Fruit fly (Drosophila melanogaster) whole organism, embryonic: ENCODE results near the gene Kah.

ENCODE experiments used
- CG1024 ChIP-seq: fragments of 200-800 bp; sonication (Bioruptor generic); IDR thresholded peaks from 2 replicates; pipeline ENCODE4 v1.3.6; 2022; ENCODE audit warnings: missing biosample characterization, missing genetic modification characterization
- CG10565 ChIP-seq: fragments of 200-800 bp; sonication (Bioruptor generic); optimal IDR thresholded peaks from 3 replicates; lab custom pipeline; 2016; ENCODE audit warnings: missing biosample characterization, mild to moderate bottlenecking, missing genetic modification characterization
- CG11247 ChIP-seq: fragments of 200-800 bp; sonication (Bioruptor generic); IDR thresholded peaks from 2 replicates; pipeline ENCODE4 v1.3.6; 2022; ENCODE audit warnings: missing biosample characterization, missing genetic modification characterization
- CG11696 ChIP-seq: fragments of 200-800 bp; sonication (Bioruptor generic); IDR thresholded peaks from 2 replicates; pipeline ENCODE4 v1.3.6; 2022; ENCODE audit warnings: missing biosample characterization, missing genetic modification characterization
- CG15269 ChIP-seq: fragments of 200-800 bp; sonication (Bioruptor generic); optimal IDR thresholded peaks from 2 replicates; lab custom pipeline; 2018; ENCODE audit warnings: missing biosample characterization, mild to moderate bottlenecking, missing genetic modification characterization, moderate library complexity
- CG17802 ChIP-seq: fragments of 200-800 bp; sonication (Bioruptor generic); optimal IDR thresholded peaks from 2 replicates; lab custom pipeline; 2018; ENCODE audit warnings: missing biosample characterization, mild to moderate bottlenecking, missing genetic modification characterization, moderate library complexity
- CG2129 ChIP-seq: fragments of 200-800 bp; sonication (Bioruptor generic); IDR thresholded peaks from 2 replicates; pipeline ENCODE4 v1.3.6; 2022; ENCODE audit warnings: missing biosample characterization, missing genetic modification characterization; ENCODE audit not compliant: partially characterized antibody
- CG30403 ChIP-seq: fragments of 200-800 bp; sonication (Bioruptor generic); optimal IDR thresholded peaks from 3 replicates; lab custom pipeline; 2016; ENCODE audit warnings: missing biosample characterization, missing genetic modification characterization
- CG31388 ChIP-seq: fragments of 200-800 bp; sonication (Bioruptor generic); optimal IDR thresholded peaks from 2 replicates; lab custom pipeline; 2016; ENCODE audit warnings: missing biosample characterization, missing genetic modification characterization
- CG3281 ChIP-seq: fragments of 200-800 bp; sonication (Bioruptor generic); optimal IDR thresholded peaks from 3 replicates; lab custom pipeline; 2017; ENCODE audit warnings: missing biosample characterization, mild to moderate bottlenecking, missing genetic modification characterization
- CG5180 ChIP-seq: fragments of 200-800 bp; sonication (Bioruptor generic); optimal IDR thresholded peaks from 3 replicates; lab custom pipeline; 2017; ENCODE audit warnings: missing biosample characterization, missing genetic modification characterization, mild to moderate bottlenecking, moderate library complexity, missing genetic modification reagents
- CG6791 ChIP-seq: fragments of 200-800 bp; sonication (Bioruptor generic); IDR thresholded peaks from 3 replicates; pipeline ENCODE4 v1.3.6; 2022; ENCODE audit warnings: missing biosample characterization, missing genetic modification characterization; ENCODE audit not compliant: partially characterized antibody
- CG7745 ChIP-seq: fragments of 200-800 bp; sonication (Bioruptor generic); optimal IDR thresholded peaks from 2 replicates; lab custom pipeline; 2018; ENCODE audit warnings: missing biosample characterization, mild to moderate bottlenecking, missing genetic modification characterization, moderate library complexity
- CG7786 ChIP-seq: fragments of 200-800 bp; sonication (Bioruptor generic); optimal IDR thresholded peaks from 2 replicates; lab custom pipeline; 2016; ENCODE audit warnings: missing biosample characterization, missing genetic modification characterization
- CHES-1-like ChIP-seq: fragments of 200-800 bp; sonication (Bioruptor generic); optimal IDR thresholded peaks from 2 replicates; lab custom pipeline; 2016; ENCODE audit warnings: missing biosample characterization, missing genetic modification characterization
- CkIIα-i1 ChIP-seq: fragments of 200-800 bp; sonication (Bioruptor generic); IDR thresholded peaks from 2 replicates; pipeline ENCODE4 v1.3.6; 2022; ENCODE audit warnings: missing biosample characterization, missing genetic modification characterization
- Dip3 ChIP-seq: fragments of 200-800 bp; sonication (Bioruptor generic); optimal IDR thresholded peaks from 3 replicates; lab custom pipeline; 2016; ENCODE audit warnings: missing biosample characterization, missing genetic modification characterization
- Fer1 ChIP-seq: fragments of 200-800 bp; sonication (Bioruptor generic); optimal IDR thresholded peaks from 2 replicates; lab custom pipeline; 2017; ENCODE audit warnings: missing biosample characterization, mild to moderate bottlenecking, missing genetic modification characterization
- Fer3 ChIP-seq: fragments of 200-800 bp; sonication (Bioruptor generic); optimal IDR thresholded peaks from 2 replicates; lab custom pipeline; 2018; ENCODE audit warnings: missing biosample characterization, mild to moderate bottlenecking, missing genetic modification characterization, moderate library complexity
- MBD-R2 ChIP-seq: fragments of 200-800 bp; sonication (Bioruptor generic); IDR thresholded peaks from 2 replicates; pipeline ENCODE4 v1.3.6; 2022; ENCODE audit warnings: missing biosample characterization, missing genetic modification characterization
- Med ChIP-seq: fragments of 200-800 bp; sonication (Bioruptor generic); peaks from one replicate; lab custom pipeline; 2016; ENCODE audit warnings: missing biosample characterization, missing genetic modification characterization, mild to moderate bottlenecking, inconsistent platforms, moderate library complexity
- Optix ChIP-seq: fragments of 200-800 bp; sonication (Bioruptor generic); IDR thresholded peaks from 3 replicates; pipeline ENCODE4 v1.3.6; 2022; ENCODE audit warnings: missing biosample characterization, missing genetic modification characterization
- Ssrp ChIP-seq: fragments of 200-800 bp; sonication (Bioruptor generic); optimal IDR thresholded peaks from 2 replicates; lab custom pipeline; 2018; ENCODE audit warnings: missing biosample characterization, mild to moderate bottlenecking, missing genetic modification characterization, moderate library complexity
- Vsx1 ChIP-seq: fragments of 200-800 bp; sonication (Bioruptor generic); optimal IDR thresholded peaks from 2 replicates; lab custom pipeline; 2017; ENCODE audit warnings: missing biosample characterization, mild to moderate bottlenecking, missing genetic modification characterization, missing genetic modification reagents
- ash1 ChIP-seq: fragments of 200-800 bp; sonication (Bioruptor generic); optimal IDR thresholded peaks from 2 replicates; lab custom pipeline; 2018; ENCODE audit warnings: missing biosample characterization, mild to moderate bottlenecking, missing genetic modification characterization
- bab2 ChIP-seq: fragments of 200-800 bp; sonication (Bioruptor generic); optimal IDR thresholded peaks from 2 replicates; lab custom pipeline; 2016; ENCODE audit warnings: missing biosample characterization, missing genetic modification characterization
- br ChIP-seq: fragments of >200 bp; optimal IDR thresholded peaks from 2 replicates; lab custom pipeline; 2017
- chn ChIP-seq: fragments of 200-800 bp; sonication (Bioruptor generic); optimal IDR thresholded peaks from 2 replicates; lab custom pipeline; 2016; ENCODE audit warnings: missing biosample characterization, missing genetic modification characterization
- ci ChIP-seq: fragments of 200-800 bp; sonication (Bioruptor generic); IDR thresholded peaks from 3 replicates; pipeline ENCODE4 v1.3.6; 2022; ENCODE audit warnings: missing biosample characterization, missing genetic modification characterization
- da ChIP-seq: fragments of 200-800 bp; sonication (Bioruptor generic); optimal IDR thresholded peaks from 2 replicates; lab custom pipeline; 2016; ENCODE audit warnings: missing biosample characterization, missing genetic modification characterization
- dimm ChIP-seq: fragments of 200-800 bp; sonication (Bioruptor generic); IDR thresholded peaks from 2 replicates; pipeline ENCODE4 v1.3.6; 2022; ENCODE audit warnings: missing biosample characterization, missing genetic modification characterization
- disco-r ChIP-seq: fragments of 200-800 bp; sonication (Bioruptor generic); optimal IDR thresholded peaks from 2 replicates; lab custom pipeline; 2016; ENCODE audit warnings: missing biosample characterization, missing genetic modification characterization
- exex ChIP-seq: fragments of 200-800 bp; sonication (Bioruptor generic); optimal IDR thresholded peaks from 4 replicates; lab custom pipeline; 2018; ENCODE audit warnings: missing biosample characterization, mild to moderate bottlenecking, missing genetic modification characterization, moderate library complexity
- grau ChIP-seq: fragments of 200-800 bp; optimal IDR thresholded peaks from 3 replicates; lab custom pipeline; 2019; ENCODE audit warnings: missing biosample characterization, mild to moderate bottlenecking, missing genetic modification characterization, moderate library complexity
- ind ChIP-seq: fragments of 200-800 bp; sonication (Bioruptor generic); optimal IDR thresholded peaks from 3 replicates; lab custom pipeline; 2016; ENCODE audit warnings: missing biosample characterization, missing genetic modification characterization
- luna ChIP-seq: fragments of 200-800 bp; sonication (Bioruptor generic); optimal IDR thresholded peaks from 2 replicates; lab custom pipeline; 2016; ENCODE audit warnings: missing biosample characterization, missing genetic modification characterization
- mld ChIP-seq: fragments of 200-800 bp; sonication (Bioruptor generic); IDR thresholded peaks from 3 replicates; pipeline ENCODE4 v1.3.6; 2022; ENCODE audit warnings: missing biosample characterization, missing genetic modification characterization; ENCODE audit not compliant: partially characterized antibody
- oc ChIP-seq: fragments of 200-800 bp; sonication (Bioruptor generic); optimal IDR thresholded peaks from 2 replicates; lab custom pipeline; 2018; ENCODE audit warnings: missing biosample characterization, mild to moderate bottlenecking, missing genetic modification characterization, moderate library complexity
- peb ChIP-seq: fragments of 200-800 bp; sonication (Bioruptor generic); IDR thresholded peaks from 2 replicates; pipeline ENCODE4 v1.3.6; 2022; ENCODE audit warnings: missing biosample characterization, missing genetic modification characterization
- pros ChIP-seq: fragments of 200-800 bp; sonication (Bioruptor generic); optimal IDR thresholded peaks from 3 replicates; lab custom pipeline; 2019; ENCODE audit warnings: missing biosample characterization, mild to moderate bottlenecking, missing genetic modification characterization, moderate library complexity
- ro ChIP-seq: fragments of 200-800 bp; sonication (Bioruptor generic); IDR thresholded peaks from 2 replicates; pipeline ENCODE4 v1.3.6; 2022; ENCODE audit warnings: missing biosample characterization, missing genetic modification characterization
- salm ChIP-seq: fragments of 200-800 bp; sonication (Bioruptor generic); optimal IDR thresholded peaks from 2 replicates; lab custom pipeline; 2018; ENCODE audit warnings: missing biosample characterization, mild to moderate bottlenecking, missing genetic modification characterization
- sisA ChIP-seq: fragments of 200-800 bp; sonication (Bioruptor generic); IDR thresholded peaks from 2 replicates; pipeline ENCODE4 v1.3.6; 2022; ENCODE audit warnings: missing biosample characterization, missing genetic modification characterization
- slou ChIP-seq: fragments of 200-800 bp; sonication (Bioruptor generic); optimal IDR thresholded peaks from 3 replicates; lab custom pipeline; 2016; ENCODE audit warnings: missing biosample characterization, missing genetic modification characterization
- slp2 ChIP-seq: fragments of 200-800 bp; sonication (Bioruptor generic); optimal IDR thresholded peaks from 2 replicates; lab custom pipeline; 2016; ENCODE audit warnings: missing biosample characterization, missing genetic modification characterization
- sug ChIP-seq: fragments of 200-800 bp; optimal IDR thresholded peaks from 2 replicates; lab custom pipeline; 2019; ENCODE audit warnings: missing biosample characterization, mild to moderate bottlenecking, missing genetic modification characterization, moderate library complexity
- ttk ChIP-seq: fragments of 200-800 bp; sonication (Bioruptor generic); IDR thresholded peaks from 2 replicates; pipeline ENCODE4 v2.1.2; 2022; ENCODE audit warnings: missing biosample characterization, missing genetic modification characterization
- unpg ChIP-seq: fragments of 200-800 bp; sonication (Bioruptor generic); optimal IDR thresholded peaks from 3 replicates; lab custom pipeline; 2018; ENCODE audit warnings: missing biosample characterization, mild to moderate bottlenecking, missing genetic modification characterization, moderate library complexity
- yki ChIP-seq: fragments of >200 bp; optimal IDR thresholded peaks from 3 replicates; lab custom pipeline; 2018
- z ChIP-seq: fragments of 200-800 bp; sonication (Bioruptor generic); IDR thresholded peaks from 3 replicates; pipeline ENCODE4 v1.3.6; 2022; ENCODE audit warnings: missing biosample characterization, missing genetic modification characterization

The Kah gene

DNA sequence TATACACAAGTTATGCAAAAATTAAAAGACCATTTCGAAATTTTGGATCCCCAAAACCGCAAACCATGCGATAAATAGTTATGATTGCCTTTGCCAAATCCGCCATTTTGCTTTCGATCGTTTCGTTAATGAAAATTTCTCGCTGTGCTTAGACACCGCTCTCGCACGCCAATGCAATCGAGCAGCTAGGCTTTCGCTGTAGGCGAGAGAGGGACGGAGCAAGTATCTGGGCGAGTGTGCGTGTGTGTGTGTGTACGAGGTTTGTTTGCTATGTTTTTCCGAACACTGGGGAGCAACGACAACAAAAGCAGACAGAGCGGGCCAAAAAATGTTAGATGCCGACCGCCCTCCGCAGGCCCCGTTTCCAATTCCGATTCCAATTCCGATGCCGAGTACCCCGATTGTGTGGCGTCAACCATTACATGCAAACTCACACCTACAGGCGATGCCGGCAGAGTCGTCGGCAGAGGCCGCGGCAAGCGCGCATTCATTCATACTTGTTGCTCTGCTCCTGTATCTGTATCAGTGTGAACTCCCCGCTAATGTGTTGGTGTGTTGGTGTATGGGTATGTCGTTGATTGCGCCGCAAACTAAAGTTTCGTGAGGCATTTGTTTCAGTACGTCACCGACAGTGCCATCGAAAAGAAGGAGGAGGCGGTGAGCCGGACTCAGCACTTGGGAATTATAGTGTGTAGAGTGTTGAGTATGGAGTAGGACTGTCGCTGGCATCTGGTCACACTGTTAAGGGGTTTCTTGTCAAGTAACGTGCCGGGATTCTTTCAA lies 38.9 kb upstream of the Kah start (continued):
- TF ChIP-seq grau (tag; lab: Kevin White, UChicago), result peak; percentile 31
- no peak for TF ChIP-seq CG17802 (tag; lab: Kevin White, UChicago)
- peak; percentile 17 for TF ChIP-seq Ssrp (tag; lab: Kevin White, UChicago)
- no peak for TF ChIP-seq CG1024 (GFP tag; lab: Robert Waterston, UW)
- peak; percentile 74 for TF ChIP-seq Fer1
- no peak for TF ChIP-seq salm (tag; lab: Kevin White, UChicago)
- peak; percentile 11 for TF ChIP-seq Fer3 (tag; lab: Kevin White, UChicago)
- TF ChIP-seq MBD-R2 (GFP tag; lab: Robert Waterston, UW), result peak; percentile 30; the same call in 1 of the 2 replicates
- peak; percentile 50 for TF ChIP-seq Dip3 (GFP tag; lab: Kevin White, UChicago)
- TF ChIP-seq luna (GFP tag; lab: Kevin White, UChicago), result no peak
- TF ChIP-seq exex (tag; lab: Kevin White, UChicago), result peak; percentile 86
- no peak for TF ChIP-seq z (GFP tag; lab: Robert Waterston, UW)
- no peak for TF ChIP-seq disco-r (GFP tag; lab: Kevin White, UChicago)
- no peak for TF ChIP-seq CG2129 (GFP tag; lab: Robert Waterston, UW)
- TF ChIP-seq CG3281, result peak; percentile 49
- TF ChIP-seq ro (GFP tag; lab: Robert Waterston, UW), result no peak
- TF ChIP-seq sisA (GFP tag; lab: Robert Waterston, UW), result peak; percentile 58
- peak; percentile 94 for TF ChIP-seq Med (GFP tag; lab: Kevin White, UChicago)
- TF ChIP-seq sug, result peak; percentile 94
- TF ChIP-seq oc (tag; lab: Kevin White, UChicago), result peak; percentile 22
- peak; percentile 48 for TF ChIP-seq CG11247 (GFP tag; lab: Robert Waterston, UW)
- no peak for TF ChIP-seq dimm (GFP tag; lab: Robert Waterston, UW)
- TF ChIP-seq CG7786 (GFP tag; lab: Kevin White, UChicago), result peak; percentile 64
- TF ChIP-seq ind (GFP tag; lab: Kevin White, UChicago), result peak; percentile 40
- peak; percentile 44 for TF ChIP-seq bab2 (GFP tag; lab: Kevin White, UChicago)
- peak; percentile 27 for TF ChIP-seq chn (GFP tag; lab: Kevin White, UChicago)
- TF ChIP-seq yki (lab: Kevin White, UChicago), result no peak
- TF ChIP-seq CG7745 (tag; lab: Kevin White, UChicago), result no peak
- no peak for TF ChIP-seq CG10565 (GFP tag; lab: Kevin White, UChicago)
- no peak for TF ChIP-seq CG11696 (GFP tag; lab: Robert Waterston, UW)
- peak; percentile 87 for TF ChIP-seq ash1 (GFP tag; lab: Kevin White, UChicago)
- TF ChIP-seq pros (GFP tag; lab: Kevin White, UChicago), result peak; percentile 80
- peak; percentile 43 for TF ChIP-seq CHES-1-like
- peak; percentile 62 for TF ChIP-seq Optix (GFP tag; lab: Robert Waterston, UW)
- TF ChIP-seq CG15269 (tag; lab: Kevin White, UChicago), result peak; percentile 31
- TF ChIP-seq ci (GFP tag; lab: Robert Waterston, UW), result peak; percentile 61
- no peak for TF ChIP-seq CG30403 (GFP tag; lab: Kevin White, UChicago)
- TF ChIP-seq slp2 (GFP tag; lab: Kevin White, UChicago), result peak; percentile 61
- peak; percentile 16 for TF ChIP-seq unpg (GFP tag; lab: Kevin White, UChicago)
- no peak for TF ChIP-seq peb (GFP tag; lab: Robert Waterston, UW)
- TF ChIP-seq mld (GFP tag; lab: Robert Waterston, UW), result no peak
- TF ChIP-seq br (lab: Kevin White, UChicago), result no peak
- TF ChIP-seq CG31388 (GFP tag; lab: Kevin White, UChicago), result no peak
- peak; percentile 39; the same call in 1 of the 2 replicates for TF ChIP-seq ttk (GFP tag; lab: Robert Waterston, UW)
- no peak for TF ChIP-seq slou (GFP tag; lab: Kevin White, UChicago)
- TF ChIP-seq CG5180 (GFP tag; lab: Kevin White, UChicago), result peak; percentile 70
- peak; percentile 59; the same call in 2 of the 3 replicates for TF ChIP-seq CG6791 (GFP tag; lab: Robert Waterston, UW)
- TF ChIP-seq Vsx1 (GFP tag; lab: Kevin White, UChicago), result no peak
- no peak for TF ChIP-seq da
- no peak for TF ChIP-seq CkIIα-i1 (GFP tag; lab: Robert Waterston, UW)
